Worm (Caenorhabditis elegans): ENCODE data around the gene ufd-3.

DNA sequence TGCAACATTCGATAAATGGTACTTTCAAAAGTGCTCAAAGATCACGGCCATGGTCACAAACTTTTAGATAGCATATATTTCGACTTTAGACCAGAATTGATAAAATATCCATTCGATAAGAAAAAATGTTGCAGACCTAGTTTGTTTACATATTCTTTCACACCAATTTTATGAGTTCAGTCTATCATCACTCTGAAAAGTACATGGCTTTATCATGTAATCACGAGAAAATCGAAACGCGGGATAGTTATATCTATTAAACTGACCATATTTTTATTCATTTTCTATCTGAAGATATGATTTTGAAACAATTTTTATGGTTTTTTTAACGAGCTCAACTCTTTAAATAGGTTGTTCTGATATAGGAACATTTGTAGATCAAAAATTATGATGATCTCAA lies 9.1 kb upstream of the ufd-3 start, which contains the start of gene pho-11:
- TF ChIP-seq C38D4.7 (GFP tag; optimal IDR thresholded peaks at IDR 0.05) (no peak), nfya-1 (tag; optimal IDR thresholded peaks at IDR 0.05) (no peak), F13H6.1 (tag; optimal IDR thresholded peaks at IDR 0.05) (no peak), dmd-4 (tag; optimal IDR thresholded peaks at IDR 0.05; ENCODE audit: borderline replicate concordance) (no peak), lin-11 (tag; optimal IDR thresholded peaks at IDR 0.05) (no peak), hlh-13 (GFP tag; optimal IDR thresholded peaks at IDR 0.05) (no peak), pqm-1 (tag; optimal IDR thresholded peaks at IDR 0.05) (no peak), unc-86 (tag; optimal IDR thresholded peaks at IDR 0.05) (no peak), K09A11.1 (tag; optimal IDR thresholded peaks at IDR 0.05; ENCODE audit: insufficient read depth) (no peak), ceh-24 (tag; optimal IDR thresholded peaks at IDR 0.05) (no peak), ama-1 (optimal IDR thresholded peaks at IDR 0.05) (no peak), pha-4 (tag; optimal IDR thresholded peaks at IDR 0.05) (no peak), che-1 (tag; optimal IDR thresholded peaks at IDR 0.05) (no peak), ceh-19 (GFP tag; optimal IDR thresholded peaks at IDR 0.05) (no peak)
